Worm (Caenorhabditis elegans) whole organism, midembryonic: Measurements from ENCODE around the gene F47C12.13.

ENCODE experiments used
- T22C8.4 ChIP-seq: fragments of 200-800 bp; sonication (Bioruptor generic); IDR thresholded peaks from 2 replicates; pipeline ENCODE4 v1.3.6; 2022; ENCODE audit warnings: missing genetic modification characterization, missing compliant biosample characterization
- cog-1 ChIP-seq: sonication (generic microtip); optimal IDR thresholded peaks from 2 replicates; lab custom pipeline; 2016; ENCODE audit warnings: missing genetic modification characterization, missing compliant biosample characterization
- flt-1 ChIP-seq: fragments of 200-800 bp; sonication (Bioruptor generic); IDR thresholded peaks from 2 replicates; pipeline ENCODE4 v1.3.6; 2022; ENCODE audit warnings: missing genetic modification characterization, missing compliant biosample characterization
- klf-2 ChIP-seq: fragments of 200-800 bp; sonication (Bioruptor generic); conservative IDR thresholded peaks from 2 replicates; pipeline ENCODE4 v1.3.6; 2022; ENCODE audit warnings: missing genetic modification reagents, missing genetic modification characterization, missing compliant biosample characterization
- med-1 ChIP-seq: sonication (generic microtip); optimal IDR thresholded peaks from 2 replicates; lab custom pipeline; 2017; ENCODE audit warnings: missing genetic modification characterization, mild to moderate bottlenecking, missing compliant biosample characterization, antibody characterized with exemption, missing genetic modification reagents; ENCODE audit not compliant: insufficient read depth
- ref-1 ChIP-seq: fragments of 200-800 bp; sonication (Bioruptor generic); conservative IDR thresholded peaks from 2 replicates; pipeline ENCODE4 v1.3.6; 2022; ENCODE audit warnings: missing genetic modification reagents, missing genetic modification characterization, missing compliant biosample characterization
- tab-1 ChIP-seq: fragments of 200-800 bp; sonication (Bioruptor generic); IDR thresholded peaks from 2 replicates; pipeline ENCODE4 v1.3.6; 2022; ENCODE audit warnings: missing genetic modification characterization, missing compliant biosample characterization
- ztf-23 ChIP-seq: fragments of 200-800 bp; sonication (Bioruptor generic); IDR thresholded peaks from 2 replicates; pipeline ENCODE4 v1.3.6; 2022; ENCODE audit warnings: missing genetic modification reagents, missing genetic modification characterization, missing compliant biosample characterization
- ztf-29 ChIP-seq: fragments of 200-800 bp; sonication (Bioruptor generic); IDR thresholded peaks from 2 replicates; pipeline ENCODE4 v1.3.6; 2022; ENCODE audit warnings: missing genetic modification reagents, missing genetic modification characterization, missing compliant biosample characterization

F47C12.13 gene

ce11 chrIV:4027106-4027888 lies 33.1 kb upstream of the F47C12.13 start:
- TF ChIP-seq tab-1 (GFP tag; lab: Robert Waterston, UW) (no peak), ztf-29 (GFP tag; lab: Robert Waterston, UW) (no peak), ref-1 (GFP tag; lab: Robert Waterston, UW) (no peak), ztf-23 (GFP tag; lab: Robert Waterston, UW) (no peak), T22C8.4 (GFP tag; lab: Robert Waterston, UW) (no peak), cog-1 (no peak)

DNA sequence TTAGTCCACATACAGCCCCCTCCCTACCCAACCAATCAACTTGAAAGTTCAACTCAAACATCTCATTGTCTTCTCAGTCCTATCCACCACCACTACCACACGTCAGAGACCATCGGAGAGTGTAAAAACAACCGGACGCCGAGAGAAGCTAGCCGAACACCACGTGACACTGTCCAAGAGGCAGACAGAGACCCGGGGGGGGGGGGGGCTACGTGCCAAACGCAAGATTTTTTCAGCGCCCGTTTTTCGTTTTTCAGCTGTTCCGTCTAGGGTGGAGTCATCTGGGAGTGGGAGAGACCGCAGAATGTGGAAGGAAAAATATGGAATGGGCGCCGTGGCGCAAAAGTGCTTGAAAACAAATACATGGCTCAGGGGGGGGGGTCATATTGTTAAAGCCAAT lies 31.7 kb upstream of the F47C12.13 start:
- no peak for TF ChIP-seq ref-1 (GFP tag; lab: Robert Waterston, UW)
- no peak for TF ChIP-seq med-1
- TF ChIP-seq flt-1 (GFP tag; lab: Robert Waterston, UW) = no peak
- no peak for TF ChIP-seq cog-1
- no peak for TF ChIP-seq tab-1 (GFP tag; lab: Robert Waterston, UW)

ce11 chrIV:4024159-4025004 lies 30.2 kb upstream of the F47C12.13 start:
- TF ChIP-seq T22C8.4 (GFP tag; lab: Robert Waterston, UW) (no peak), klf-2 (no peak), tab-1 (GFP tag; lab: Robert Waterston, UW) (no peak), ztf-23 (GFP tag; lab: Robert Waterston, UW) (no peak), ref-1 (GFP tag; lab: Robert Waterston, UW) (no peak), ztf-29 (GFP tag; lab: Robert Waterston, UW) (no peak), med-1 (no peak), cog-1 (no peak), flt-1 (GFP tag; lab: Robert Waterston, UW) (no peak)

DNA sequence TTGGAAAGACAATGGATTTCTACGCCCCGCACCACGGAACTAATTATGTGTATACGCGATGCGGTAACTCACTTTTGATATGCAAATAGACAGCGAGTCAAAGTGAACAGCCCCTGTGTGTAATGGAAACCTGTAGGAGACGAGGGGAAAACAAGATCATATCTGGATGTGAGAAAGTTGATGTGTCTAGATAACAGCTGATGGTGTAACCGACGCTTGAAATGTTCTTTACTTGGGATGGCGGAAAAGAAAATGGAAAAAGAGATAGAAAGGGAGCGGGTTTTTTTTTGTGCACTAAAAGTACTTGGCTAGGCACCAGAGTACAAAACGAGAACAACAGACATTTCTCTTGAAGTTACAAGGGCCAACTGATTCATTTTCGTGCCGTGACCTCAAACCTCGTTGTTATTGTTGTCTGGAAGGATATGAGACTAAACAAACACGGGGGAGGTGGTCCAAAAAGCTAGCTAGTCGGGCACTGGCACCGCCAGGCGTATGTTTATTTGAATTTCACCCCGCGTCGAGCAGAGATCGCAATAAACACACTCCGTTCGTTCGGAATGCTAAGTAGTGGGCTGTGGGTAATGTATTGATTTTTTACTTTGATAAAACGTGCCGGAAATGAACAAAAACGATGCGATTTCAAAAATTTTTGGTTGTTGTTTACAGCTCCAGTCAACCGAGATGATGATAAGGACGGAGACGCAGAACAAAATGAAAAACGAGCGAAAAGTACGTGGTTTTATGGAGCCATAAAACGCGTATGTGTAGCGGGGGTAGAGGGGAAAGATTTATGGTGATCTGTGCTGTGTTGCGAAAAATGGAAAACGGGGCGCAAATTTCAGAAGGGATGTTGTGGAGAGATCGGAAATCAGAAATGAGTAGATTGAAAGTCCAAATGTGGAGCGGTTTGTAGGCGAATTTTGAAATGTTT lies 27.9 kb upstream of the F47C12.13 start:
- TF ChIP-seq tab-1 (GFP tag; lab: Robert Waterston, UW) (no peak), med-1 (no peak), ztf-23 (GFP tag; lab: Robert Waterston, UW) (no peak), flt-1 (GFP tag; lab: Robert Waterston, UW) (no peak), klf-2 (no peak), T22C8.4 (GFP tag; lab: Robert Waterston, UW) (no peak), cog-1 (no peak)

DNA sequence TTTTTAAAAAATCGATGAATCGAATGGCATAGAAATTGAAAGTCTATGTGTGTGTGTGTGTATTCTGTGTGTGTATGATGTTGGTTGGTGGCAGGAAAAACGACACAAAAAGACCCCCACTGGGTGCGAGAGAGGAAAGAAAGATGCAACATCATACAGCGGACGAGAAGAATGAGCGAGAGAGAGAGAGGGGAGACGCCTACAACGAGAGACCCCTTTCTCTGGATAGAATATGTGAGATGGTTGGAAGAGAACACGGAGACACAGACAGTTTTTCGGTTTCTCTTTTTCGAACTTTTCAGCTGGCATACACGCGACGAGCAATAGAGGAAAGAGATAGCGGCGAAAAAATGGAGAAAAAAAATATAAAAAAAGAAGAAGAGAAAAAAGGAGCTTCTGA lies 25.6 kb upstream of the F47C12.13 start:
- TF ChIP-seq cog-1 = no peak
- TF ChIP-seq flt-1 (GFP tag; lab: Robert Waterston, UW) = peak; percentile 52; the same call in 1 of the 2 replicates

- TF ChIP-seq ztf-29 (GFP tag; lab: Robert Waterston, UW) (no peak), ref-1 (GFP tag; lab: Robert Waterston, UW) (no peak), flt-1 (GFP tag; lab: Robert Waterston, UW) (no peak), klf-2 (no peak), ztf-23 (GFP tag; lab: Robert Waterston, UW) (no peak), tab-1 (GFP tag; lab: Robert Waterston, UW) (no peak), T22C8.4 (GFP tag; lab: Robert Waterston, UW) (no peak), med-1 (no peak), cog-1 (no peak)
Observed at ce11 chrIV:4018692-4019387, 24.6 kb upstream of the F47C12.13 start.

DNA sequence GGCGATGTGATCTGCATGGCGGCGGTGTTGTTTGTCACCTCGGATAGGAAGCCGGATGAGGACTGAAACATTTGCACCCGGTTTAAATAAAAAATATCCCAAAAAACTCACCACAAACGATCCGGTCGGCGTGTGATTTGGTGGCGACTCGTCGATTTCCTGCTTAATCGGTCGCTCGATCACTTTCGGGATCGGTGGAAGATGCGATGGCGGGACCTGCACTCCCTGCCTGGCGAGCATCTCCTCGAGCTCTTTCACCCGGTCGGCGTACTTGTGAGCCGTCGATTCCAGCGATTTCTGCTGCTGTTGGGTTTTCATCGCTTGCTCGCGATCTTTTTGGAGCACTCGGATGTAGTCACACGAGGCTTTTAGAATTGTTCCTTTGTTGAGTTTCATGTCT lies 22.5 kb upstream of the F47C12.13 start:
- TF ChIP-seq ztf-23 (GFP tag; lab: Robert Waterston, UW) (no peak), klf-2 (no peak), ztf-29 (GFP tag; lab: Robert Waterston, UW) (no peak), flt-1 (GFP tag; lab: Robert Waterston, UW) (no peak), cog-1 (no peak), T22C8.4 (GFP tag; lab: Robert Waterston, UW) (no peak), tab-1 (GFP tag; lab: Robert Waterston, UW) (no peak), med-1 (no peak), ref-1 (GFP tag; lab: Robert Waterston, UW) (no peak)

- no peak for TF ChIP-seq tab-1 (GFP tag; lab: Robert Waterston, UW)
- no peak for TF ChIP-seq klf-2
- TF ChIP-seq T22C8.4 (GFP tag; lab: Robert Waterston, UW) = no peak
- no peak for TF ChIP-seq flt-1 (GFP tag; lab: Robert Waterston, UW)
- TF ChIP-seq ztf-29 (GFP tag; lab: Robert Waterston, UW) = no peak
- no peak for TF ChIP-seq ref-1 (GFP tag; lab: Robert Waterston, UW)
- no peak for TF ChIP-seq med-1
- TF ChIP-seq cog-1 = no peak
- TF ChIP-seq ztf-23 (GFP tag; lab: Robert Waterston, UW) = no peak
Observed at ce11 chrIV:4015660-4016059, 21.4 kb upstream of the F47C12.13 start.
